Worm (Caenorhabditis elegans): ENCODE data around the gene chil-14.

DNA sequence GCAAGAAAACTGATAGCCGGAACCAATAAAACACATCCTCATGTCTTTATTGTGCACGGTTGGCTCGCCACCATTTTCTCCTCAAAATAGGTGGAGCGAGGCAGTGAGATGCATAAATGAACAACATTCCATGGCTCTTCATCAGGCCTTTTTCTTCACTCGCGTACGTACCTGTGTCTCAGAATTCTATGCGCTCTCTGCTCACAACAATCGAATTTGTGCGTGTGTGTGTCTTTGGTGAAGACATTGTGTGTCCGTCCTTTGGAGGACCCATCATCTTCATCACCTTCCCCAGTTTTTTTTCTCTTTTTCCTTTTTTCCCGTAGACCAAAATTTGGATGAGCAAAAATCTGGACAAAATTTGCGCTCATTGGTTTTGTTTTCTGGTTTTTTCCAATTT lies 32.6 kb upstream of the chil-14 start:
- TF ChIP-seq him-1 (tag; optimal IDR thresholded peaks at IDR 0.05): no peak
- no peak for TF ChIP-seq dao-5 (tag; optimal IDR thresholded peaks at IDR 0.05)
- no peak for TF ChIP-seq W03F9.2 (tag; optimal IDR thresholded peaks at IDR 0.05)

Data from whole organism, L4/young adult.